Worm (Caenorhabditis elegans) whole organism, L1 larva: Measurements from ENCODE around the gene srdh-1.

Source experiments
- aly-2 ChIP-seq: fragments of 150-350 bp; optimal IDR thresholded peaks from 2 replicates; lab custom pipeline; 2014; ENCODE audit warnings: missing biosample characterization, missing genetic modification characterization
- ama-1 ChIP-seq: fragments of 150-350 bp; optimal IDR thresholded peaks from 2 replicates; lab custom pipeline; 2014
- ceh-88 ChIP-seq: fragments of 200-800 bp; sonication (Bioruptor generic); IDR thresholded peaks from 2 replicates; pipeline ENCODE4 v1.3.6; 2022; ENCODE audit warnings: missing genetic modification characterization, missing compliant biosample characterization
- fkh-10 ChIP-seq: sonication (generic microtip); optimal IDR thresholded peaks from 2 replicates; lab custom pipeline; 2017; ENCODE audit warnings: missing biosample characterization, missing genetic modification reagents, missing genetic modification characterization
- hlh-17 ChIP-seq: fragments of 200-800 bp; sonication (Bioruptor generic); optimal IDR thresholded peaks from 2 replicates; lab custom pipeline; 2018; ENCODE audit warnings: missing genetic modification characterization, mild to moderate bottlenecking, missing compliant biosample characterization, moderate library complexity, borderline replicate concordance
- hlh-4 ChIP-seq: sonication (generic microtip); optimal IDR thresholded peaks from 2 replicates; lab custom pipeline; 2016; ENCODE audit warnings: mild to moderate bottlenecking, missing genetic modification characterization, missing compliant biosample characterization
- isw-1 ChIP-seq: fragments of 200-800 bp; sonication (Bioruptor generic); IDR thresholded peaks from 2 replicates; pipeline ENCODE4 v1.3.6; 2022; ENCODE audit warnings: missing genetic modification characterization, missing compliant biosample characterization
- jun-1 ChIP-seq: fragments of 150-350 bp; optimal IDR thresholded peaks from 2 replicates; lab custom pipeline; 2014; ENCODE audit warnings: missing biosample characterization, missing genetic modification reagents, missing genetic modification characterization
- lin-15B ChIP-seq: fragments of 150-350 bp; sonication (generic microtip); optimal IDR thresholded peaks from 3 replicates; lab custom pipeline; 2014; ENCODE audit warnings: missing biosample characterization, missing genetic modification characterization
- nhr-12 ChIP-seq: sonication (generic microtip); optimal IDR thresholded peaks from 2 replicates; lab custom pipeline; 2017; ENCODE audit warnings: missing biosample characterization, missing genetic modification characterization
- nhr-76 ChIP-seq: sonication (generic microtip); optimal IDR thresholded peaks from 2 replicates; lab custom pipeline; 2017; ENCODE audit warnings: missing biosample characterization, missing genetic modification characterization
- sup-37 ChIP-seq: fragments of 200-800 bp; sonication (Bioruptor generic); optimal IDR thresholded peaks from 2 replicates; lab custom pipeline; 2018; ENCODE audit warnings: mild to moderate bottlenecking, missing genetic modification characterization, missing compliant biosample characterization
- tlp-1 ChIP-seq: fragments of 150-350 bp; optimal IDR thresholded peaks from 2 replicates; lab custom pipeline; 2014; ENCODE audit warnings: missing biosample characterization, missing genetic modification characterization
- unc-130 ChIP-seq: fragments of 150-350 bp; optimal IDR thresholded peaks from 2 replicates; lab custom pipeline; 2017; ENCODE audit warnings: missing biosample characterization, missing genetic modification characterization, inconsistent platforms

DNA sequence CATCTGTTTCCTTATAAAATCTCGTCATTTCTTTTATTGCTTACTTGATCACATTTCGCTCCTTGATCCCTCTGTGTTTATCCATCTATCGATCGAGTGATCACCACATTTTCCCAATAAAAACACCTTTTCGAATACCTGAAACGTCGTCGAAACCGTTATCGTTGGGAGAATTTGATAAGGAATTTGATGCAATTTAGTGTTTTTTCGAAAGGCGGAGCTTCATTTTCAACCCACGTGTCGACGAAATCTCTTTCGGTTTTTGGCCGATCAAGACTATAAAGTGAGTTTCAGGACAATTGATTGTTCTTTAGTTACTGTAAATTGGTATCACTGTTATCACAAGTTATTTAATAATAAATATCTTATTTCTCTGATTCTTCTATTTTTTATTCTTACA, at the start of gene srdh-1:
- TF ChIP-seq fkh-10 (GFP tag; lab: Kevin White, UChicago), result no peak
- no peak for TF ChIP-seq sup-37
- no peak for TF ChIP-seq jun-1 (tag; lab: Kevin White, UChicago)
- no peak for TF ChIP-seq isw-1 (GFP tag; lab: Robert Waterston, UW)
- TF ChIP-seq nhr-76 (tag; lab: Kevin White, UChicago), result no peak
- no peak for TF ChIP-seq nhr-12
- TF ChIP-seq hlh-17 (GFP tag; lab: Kevin White, UChicago), result no peak
- no peak for TF ChIP-seq tlp-1 (tag; lab: Kevin White, UChicago)
- no peak for TF ChIP-seq ceh-88 (GFP tag; lab: Robert Waterston, UW)
- TF ChIP-seq lin-15B, result no peak
- TF ChIP-seq hlh-4 (tag; lab: Kevin White, UChicago), result no peak
- no peak for TF ChIP-seq unc-130 (tag; lab: Kevin White, UChicago)
- no peak for TF ChIP-seq aly-2 (tag; lab: Kevin White, UChicago)
- TF ChIP-seq ama-1, result no peak
